Fruit fly (Drosophila melanogaster): ENCODE measurements around the gene dmt.
A peak's percentile ranks its signal among the peaks of the same experiment; 100 is the strongest.

Gene dmt

DNA sequence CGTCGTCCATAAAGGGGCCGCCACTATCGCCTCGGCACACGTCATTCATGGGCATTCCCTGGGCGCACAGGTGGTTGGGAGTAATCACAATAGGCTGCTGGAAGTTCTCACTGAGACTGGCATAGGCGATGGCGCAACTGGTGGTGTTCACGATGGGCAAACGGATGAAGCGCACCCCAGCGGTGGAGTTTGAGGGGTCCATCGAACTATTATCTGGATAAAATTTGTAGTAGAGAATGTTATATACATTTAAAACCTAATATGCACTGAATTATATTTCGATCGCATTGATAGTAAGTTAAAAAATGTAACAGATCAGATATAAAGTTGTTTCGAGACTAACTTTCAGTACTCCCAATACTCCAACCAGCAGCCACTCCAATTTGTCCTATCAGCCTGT is 32.3 kb downstream of the dmt start, which contains the start of gene CG31415:
Gene CG31415 (plus strand): TSS at position 301 of the 400 bp plus-strand sequence.
- TF ChIP-seq tj (GFP tag; optimal IDR thresholded peaks at IDR 0.05) (no peak), cnc (optimal IDR thresholded peaks at IDR 0.05) (no peak), bab1 (GFP tag; optimal IDR thresholded peaks at IDR 0.05) (no peak), CG11617 (GFP tag; optimal IDR thresholded peaks at IDR 0.05) (no peak), CG7101 (tag; optimal IDR thresholded peaks at IDR 0.05) (no peak)

DNA sequence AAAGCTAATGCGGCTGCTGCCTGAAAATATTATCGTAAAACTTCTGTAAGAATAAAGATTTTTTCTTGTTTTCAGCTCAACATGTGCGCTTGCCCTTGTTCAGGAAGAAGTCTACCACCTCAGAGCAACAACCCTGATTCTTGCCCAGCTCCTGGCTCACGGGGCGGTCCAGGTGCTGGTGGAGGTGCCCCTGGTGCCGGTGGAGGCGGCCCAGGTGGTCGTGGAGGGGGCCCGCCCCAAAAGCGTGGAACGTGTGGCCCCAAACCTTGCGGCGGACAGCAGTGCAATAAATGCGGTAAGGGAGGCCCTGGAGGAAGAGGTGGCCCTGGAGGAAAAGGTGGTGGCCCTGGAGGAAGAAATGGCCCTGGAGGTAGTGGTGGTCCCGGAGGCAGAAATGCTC is 33.1 kb downstream of the dmt start:
- TF ChIP-seq CG33017 (tag; optimal IDR thresholded peaks at IDR 0.05) (no peak), CG7045 (GFP tag; optimal IDR thresholded peaks at IDR 0.05) (no peak), Hr96 (GFP tag; optimal IDR thresholded peaks at IDR 0.05) (no peak), CG5204 (GFP tag; optimal IDR thresholded peaks at IDR 0.05) (no peak), toe (GFP tag; optimal IDR thresholded peaks at IDR 0.05) (no peak), CG1620 (GFP tag; optimal IDR thresholded peaks at IDR 0.05) (no peak), bab1 (GFP tag; optimal IDR thresholded peaks at IDR 0.05) (no peak), CG11617 (GFP tag; optimal IDR thresholded peaks at IDR 0.05) (no peak)

DNA sequence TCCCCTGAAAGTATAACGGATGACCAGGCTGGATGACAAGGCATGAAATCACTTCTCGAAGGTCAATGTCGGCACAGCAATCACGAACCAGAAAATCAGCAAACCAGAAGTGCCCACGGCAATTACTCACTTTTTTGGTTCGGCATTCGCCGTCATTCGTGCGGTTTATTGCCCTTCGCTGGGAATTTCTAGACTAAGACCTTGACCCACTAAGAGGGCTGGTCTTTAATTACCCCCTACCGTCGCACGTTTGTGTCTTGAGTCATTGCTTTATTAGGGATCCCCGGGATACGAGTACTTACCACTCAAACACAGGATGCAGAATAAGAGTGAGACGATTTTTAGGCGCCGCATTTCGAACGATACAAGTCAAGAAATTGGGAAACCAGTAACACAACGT is 34.5 kb downstream of the dmt start:
- TF ChIP-seq Hr96 (GFP tag; optimal IDR thresholded peaks at IDR 0.05), result no peak
- no peak for TF ChIP-seq toe (GFP tag; optimal IDR thresholded peaks at IDR 0.05)
- TF ChIP-seq Clk (GFP tag; optimal IDR thresholded peaks at IDR 0.05), result no peak
- no peak for TF ChIP-seq CG7101 (tag; optimal IDR thresholded peaks at IDR 0.05)
- no peak for TF ChIP-seq cnc (optimal IDR thresholded peaks at IDR 0.05)
- TF ChIP-seq ovo (GFP tag; optimal IDR thresholded peaks at IDR 0.05), result no peak
- no peak for TF ChIP-seq CG14711 (tag; optimal IDR thresholded peaks at IDR 0.05)
- no peak for TF ChIP-seq CG33017 (tag; optimal IDR thresholded peaks at IDR 0.05)
- TF ChIP-seq bab1 (GFP tag; optimal IDR thresholded peaks at IDR 0.05), result no peak

DNA sequence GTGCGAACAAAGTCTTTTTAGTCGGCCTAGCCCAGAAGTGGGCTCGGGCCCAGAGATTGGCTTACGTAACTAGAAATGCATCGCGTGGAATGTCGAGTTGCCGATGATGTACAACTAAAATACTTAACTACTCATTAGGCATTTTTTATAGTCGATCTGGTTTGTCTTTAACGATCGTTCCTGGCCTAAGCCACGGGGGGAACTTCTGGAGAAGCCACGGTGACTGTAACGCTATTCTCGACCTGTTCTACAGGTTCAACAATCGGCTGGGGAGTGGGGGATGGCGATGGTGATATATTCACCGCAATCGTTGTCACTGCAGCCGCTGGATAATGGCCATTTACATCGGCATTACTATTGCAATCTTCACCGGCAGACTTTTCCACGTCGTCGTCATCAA is 35.3 kb downstream of the dmt start, which contains the start of gene CG34409:
Gene CG34409 (minus strand): TSS at position 101 of the 400 bp plus-strand sequence.
- no peak for TF ChIP-seq Crg-1 (GFP tag; optimal IDR thresholded peaks at IDR 0.05)
- TF ChIP-seq CG7101 (tag; optimal IDR thresholded peaks at IDR 0.05), result no peak
- no peak for TF ChIP-seq Clk (GFP tag; optimal IDR thresholded peaks at IDR 0.05)
- TF ChIP-seq tj (GFP tag; optimal IDR thresholded peaks at IDR 0.05), result no peak
- no peak for TF ChIP-seq bab1 (GFP tag; optimal IDR thresholded peaks at IDR 0.05)
- TF ChIP-seq ovo (GFP tag; optimal IDR thresholded peaks at IDR 0.05), result no peak
- TF ChIP-seq kay (GFP tag; ENCODE audit: borderline replicate concordance), result no peak
- TF ChIP-seq CG7045 (GFP tag; optimal IDR thresholded peaks at IDR 0.05), result no peak
- no peak for TF ChIP-seq CG12768 (GFP tag; optimal IDR thresholded peaks at IDR 0.05)
- TF ChIP-seq CG14711 (tag; optimal IDR thresholded peaks at IDR 0.05), result no peak
- TF ChIP-seq CG5204 (GFP tag; optimal IDR thresholded peaks at IDR 0.05), result no peak

DNA sequence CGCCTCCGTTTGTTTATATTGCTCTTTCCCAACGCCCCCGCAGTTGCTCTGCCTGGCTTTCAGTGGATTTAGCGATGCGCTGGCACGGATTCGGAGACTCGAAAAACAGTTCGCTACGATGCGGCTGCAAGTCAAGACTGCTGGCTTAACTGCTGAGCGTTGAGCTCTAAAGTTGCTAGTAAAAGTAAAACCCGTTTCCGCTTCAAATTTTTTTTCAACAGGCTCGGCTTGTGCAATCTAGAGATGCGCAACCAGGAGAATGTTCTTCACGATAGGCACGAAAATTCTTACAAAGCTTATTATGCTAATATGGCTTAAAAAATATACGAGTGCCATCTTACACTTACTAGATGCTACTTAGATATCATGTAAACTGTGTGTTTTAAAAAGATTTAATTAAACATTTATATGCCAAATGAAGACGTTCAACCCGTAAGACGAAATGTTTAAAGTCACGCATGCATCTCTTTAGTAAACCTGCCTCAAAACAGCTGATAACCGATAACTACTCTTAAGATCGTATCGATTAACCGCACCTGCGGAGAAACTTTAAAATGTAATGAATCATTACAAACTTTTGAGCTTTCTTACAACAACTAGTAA is 36.4 kb downstream of the dmt start, which contains the start of gene CG12948:
Gene CG12948 (minus strand): TSS at position 473 of the 603 bp plus-strand sequence.
- TF ChIP-seq CG11617 (GFP tag; optimal IDR thresholded peaks at IDR 0.05), result peak; percentile 61
- TF ChIP-seq ovo (GFP tag; optimal IDR thresholded peaks at IDR 0.05), result no peak
- peak; percentile 77 for TF ChIP-seq CG7101 (tag; optimal IDR thresholded peaks at IDR 0.05)
- no peak for TF ChIP-seq Hr96 (GFP tag; optimal IDR thresholded peaks at IDR 0.05)
- TF ChIP-seq Mnt (GFP tag; optimal IDR thresholded peaks at IDR 0.05), result peak; percentile 61
- TF ChIP-seq CG14711 (tag; optimal IDR thresholded peaks at IDR 0.05), result peak; percentile 63
- peak; percentile 27 for TF ChIP-seq CG7045 (GFP tag; optimal IDR thresholded peaks at IDR 0.05)
- TF ChIP-seq cic (GFP tag; optimal IDR thresholded peaks at IDR 0.05), result peak; percentile 9
- peak; percentile 64 for TF ChIP-seq CG33017 (tag; optimal IDR thresholded peaks at IDR 0.05)
- peak; percentile 43 for TF ChIP-seq tj (GFP tag; optimal IDR thresholded peaks at IDR 0.05)
- peak; percentile 43 for TF ChIP-seq Crg-1 (GFP tag; optimal IDR thresholded peaks at IDR 0.05)
- TF ChIP-seq cnc (optimal IDR thresholded peaks at IDR 0.05), result no peak
- TF ChIP-seq pad (GFP tag; optimal IDR thresholded peaks at IDR 0.05), result peak; percentile 40
- peak; percentile 36 for TF ChIP-seq CG12768 (GFP tag; optimal IDR thresholded peaks at IDR 0.05)
- TF ChIP-seq bab1 (GFP tag; optimal IDR thresholded peaks at IDR 0.05), result peak; percentile 68
- TF ChIP-seq CG1620 (GFP tag; optimal IDR thresholded peaks at IDR 0.05), result peak; percentile 65
- no peak for TF ChIP-seq toe (GFP tag; optimal IDR thresholded peaks at IDR 0.05)
- no peak for TF ChIP-seq CG5204 (GFP tag; optimal IDR thresholded peaks at IDR 0.05)
- no peak for TF ChIP-seq Clk (GFP tag; optimal IDR thresholded peaks at IDR 0.05)
- no peak for TF ChIP-seq kay (GFP tag; ENCODE audit: borderline replicate concordance)

DNA sequence ATGACTTTTGCATAAGTTTGCCTTT is 36.7 kb downstream of the dmt start, which contains the start of gene PpD3:
Gene PpD3 (plus strand): TSS at position 1 of the 25 bp plus-strand sequence.
- TF ChIP-seq CG5204 (GFP tag; optimal IDR thresholded peaks at IDR 0.05) (no peak), CG1620 (GFP tag; optimal IDR thresholded peaks at IDR 0.05) (no peak), CG11617 (GFP tag; optimal IDR thresholded peaks at IDR 0.05) (no peak), tj (GFP tag; optimal IDR thresholded peaks at IDR 0.05) (no peak), CG33017 (tag; optimal IDR thresholded peaks at IDR 0.05) (no peak), bab1 (GFP tag; optimal IDR thresholded peaks at IDR 0.05) (no peak), ovo (GFP tag; optimal IDR thresholded peaks at IDR 0.05) (no peak), CG7045 (GFP tag; optimal IDR thresholded peaks at IDR 0.05) (no peak), CG14711 (tag; optimal IDR thresholded peaks at IDR 0.05) (no peak), Crg-1 (GFP tag; optimal IDR thresholded peaks at IDR 0.05) (no peak), toe (GFP tag; optimal IDR thresholded peaks at IDR 0.05) (no peak), cnc (optimal IDR thresholded peaks at IDR 0.05) (no peak)

DNA sequence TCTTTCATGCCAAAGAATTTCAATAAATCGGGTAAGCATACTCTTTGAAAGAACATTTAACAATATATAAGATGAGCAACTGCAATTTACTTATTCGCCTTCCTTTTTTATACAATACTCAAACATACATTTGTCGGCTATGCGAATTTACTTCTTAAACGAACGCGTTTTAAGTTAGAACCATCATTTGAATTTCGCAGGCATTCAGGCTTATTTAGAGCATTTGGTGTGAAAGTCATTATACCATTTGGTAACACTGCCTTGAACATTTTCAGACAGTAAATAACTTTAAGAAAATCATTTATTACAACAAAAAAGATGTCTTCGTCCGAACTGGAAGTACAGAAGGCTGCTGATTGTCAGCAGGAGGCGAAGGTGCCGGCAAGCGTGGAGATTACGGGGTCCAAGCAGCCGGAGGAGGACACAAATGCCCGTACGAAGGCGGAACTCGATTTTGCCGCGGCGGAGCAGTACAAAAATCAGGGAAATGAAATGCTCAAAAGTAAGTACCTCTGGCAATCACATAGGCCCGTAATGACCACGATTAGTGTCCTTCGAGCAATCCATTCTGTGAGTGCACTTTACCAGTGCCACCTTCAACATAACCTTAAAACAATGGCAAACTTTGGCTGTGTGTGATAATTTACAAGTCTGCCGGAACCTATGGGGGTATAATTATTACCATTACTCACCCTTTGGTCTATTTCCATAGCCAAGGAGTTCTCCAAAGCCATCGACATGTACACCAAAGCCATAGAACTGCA is 37.1 kb downstream of the dmt start:
- TF ChIP-seq CG7101 (tag; optimal IDR thresholded peaks at IDR 0.05) (no peak), CG5204 (GFP tag; optimal IDR thresholded peaks at IDR 0.05) (no peak), Mnt (GFP tag; optimal IDR thresholded peaks at IDR 0.05) (no peak), CG11617 (GFP tag; optimal IDR thresholded peaks at IDR 0.05) (no peak), Crg-1 (GFP tag; optimal IDR thresholded peaks at IDR 0.05) (no peak), cnc (optimal IDR thresholded peaks at IDR 0.05) (no peak), toe (GFP tag; optimal IDR thresholded peaks at IDR 0.05) (no peak), CG14711 (tag; optimal IDR thresholded peaks at IDR 0.05) (no peak), kay (GFP tag; ENCODE audit: borderline replicate concordance) (no peak), CG12768 (GFP tag; optimal IDR thresholded peaks at IDR 0.05) (no peak), Hr96 (GFP tag; optimal IDR thresholded peaks at IDR 0.05) (no peak), CG33017 (tag; optimal IDR thresholded peaks at IDR 0.05) (no peak), Clk (GFP tag; optimal IDR thresholded peaks at IDR 0.05) (no peak)

Measured in whole organism, adult.